Worm (Caenorhabditis elegans): ENCODE measurements around the gene rnh-1.0.

ce11 chrII:5011978-5012377 is 16.9 kb downstream of the rnh-1.0 start, which contains the start of gene F59A6.12:
- TF ChIP-seq elt-4 (tag; optimal IDR thresholded peaks at IDR 0.05) (no peak), tbx-2 (tag; optimal IDR thresholded peaks at IDR 0.05) (no peak), C08G9.2 (tag; optimal IDR thresholded peaks at IDR 0.05) (no peak), ceh-22 (tag; optimal IDR thresholded peaks at IDR 0.05) (no peak)

Measured in whole organism, late embryonic.